Worm (Caenorhabditis elegans) whole organism, midembryonic: ENCODE data around the gene Y75B8A.44.

Experiments used
- med-1 ChIP-seq: sonication (generic microtip); optimal IDR thresholded peaks from 2 replicates; lab custom pipeline; 2017; ENCODE audit warnings: missing genetic modification characterization, mild to moderate bottlenecking, missing compliant biosample characterization, antibody characterized with exemption, missing genetic modification reagents; ENCODE audit not compliant: insufficient read depth
- tab-1 ChIP-seq: fragments of 200-800 bp; sonication (Bioruptor generic); IDR thresholded peaks from 2 replicates; pipeline ENCODE4 v1.3.6; 2022; ENCODE audit warnings: missing genetic modification characterization, missing compliant biosample characterization

- TF ChIP-seq tab-1 (GFP tag; lab: Robert Waterston, UW): no peak
- no peak for TF ChIP-seq med-1 (GFP tag; lab: Kevin White, UChicago)
These were observed 1.7 kb downstream of the Y75B8A.44 start for ce11 chrIII:12195991-12196390.
